Worm (Caenorhabditis elegans): Measurements from ENCODE around the gene Y44A6C.1.

DNA sequence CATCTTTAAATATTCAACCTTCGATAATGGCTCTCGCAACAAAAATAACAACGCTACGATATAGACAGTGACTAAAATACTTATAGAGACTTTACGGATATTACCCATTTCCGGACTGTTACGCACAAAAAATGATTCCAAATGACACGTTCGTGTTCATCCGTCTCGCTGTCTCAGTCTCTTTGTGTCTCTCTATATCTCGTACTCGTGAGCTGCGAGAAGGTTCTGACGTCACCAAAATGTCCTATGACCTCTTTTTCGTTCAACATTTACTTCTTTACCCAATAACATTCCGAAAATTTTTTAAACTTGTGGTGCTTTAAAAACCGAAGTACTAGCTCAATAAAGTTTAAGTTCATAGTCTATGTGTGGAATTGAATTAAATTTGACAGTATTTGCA lies 3.6 kb upstream of the Y44A6C.1 start:
- TF ChIP-seq ztf-29 (GFP tag; IDR thresholded peaks at IDR 0.05) (no peak), tab-1 (GFP tag; IDR thresholded peaks at IDR 0.05) (no peak), T22C8.4 (GFP tag; IDR thresholded peaks at IDR 0.05) (no peak), med-1 (GFP tag; optimal IDR thresholded peaks at IDR 0.05; ENCODE audit: insufficient read depth) (no peak), cog-1 (tag; optimal IDR thresholded peaks at IDR 0.05) (no peak), flt-1 (GFP tag; IDR thresholded peaks at IDR 0.05) (no peak), klf-2 (GFP tag; conservative IDR thresholded peaks at IDR 0.05) (no peak), ztf-23 (GFP tag; IDR thresholded peaks at IDR 0.05) (no peak)

Measured in whole organism, midembryonic.